Worm (Caenorhabditis elegans): ENCODE results near the gene utp-20.

DNA sequence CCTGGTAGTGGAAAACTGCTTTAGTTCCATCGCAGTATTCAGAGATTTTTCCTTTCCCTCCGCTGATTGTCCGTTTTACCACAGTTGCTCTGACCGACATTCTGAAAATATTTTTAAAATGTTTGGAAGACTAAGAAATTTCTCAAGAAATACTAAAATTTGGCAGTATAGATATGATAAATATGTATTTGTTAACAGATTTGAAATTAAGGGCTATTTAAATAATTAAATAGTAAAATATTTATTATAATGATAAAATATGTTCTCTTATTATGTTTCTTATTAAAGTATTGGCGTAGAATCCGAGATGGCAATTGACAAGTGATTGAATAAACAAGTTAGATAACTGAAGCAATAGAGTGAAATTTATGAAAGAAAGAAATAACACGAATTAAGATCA is 58.0 kb downstream of the utp-20 start, which contains the start of gene aipr-1:
- TF ChIP-seq tab-1 (GFP tag; IDR thresholded peaks at IDR 0.05) (no peak), med-1 (GFP tag; optimal IDR thresholded peaks at IDR 0.05; ENCODE audit: insufficient read depth) (no peak)

Data from whole organism, midembryonic.